Worm (Caenorhabditis elegans) whole organism, L4 larva: ENCODE results near the gene C01G12.7.

Experiments
- D1046.2 ChIP-seq: fragments of 200-800 bp; sonication (Bioruptor generic); IDR thresholded peaks from 2 replicates; pipeline ENCODE4 v1.3.6; 2022; ENCODE audit warnings: missing genetic modification characterization, missing compliant biosample characterization
- F10B5.3 ChIP-seq: sonication (generic microtip); optimal IDR thresholded peaks from 2 replicates; lab custom pipeline; 2016; ENCODE audit warnings: mild to moderate bottlenecking, missing genetic modification characterization, missing compliant biosample characterization
- F26F4.8 ChIP-seq: fragments of 200-800 bp; sonication (Bioruptor generic); conservative IDR thresholded peaks from 2 replicates; pipeline ENCODE4 v1.3.6; 2022; ENCODE audit warnings: missing genetic modification characterization, missing compliant biosample characterization
- F37D6.2 ChIP-seq: sonication (generic microtip); optimal IDR thresholded peaks from 2 replicates; lab custom pipeline; 2016; ENCODE audit warnings: mild to moderate bottlenecking, missing genetic modification characterization, missing compliant biosample characterization
- F49E8.2 ChIP-seq: sonication (generic microtip); optimal IDR thresholded peaks from 2 replicates; lab custom pipeline; 2016; ENCODE audit warnings: missing compliant biosample characterization, mild to moderate bottlenecking, missing genetic modification characterization, borderline replicate concordance
- R02D3.7 ChIP-seq: fragments of 150-350 bp; sonication (generic microtip); optimal IDR thresholded peaks from 3 replicates; lab custom pipeline; 2014; ENCODE audit warnings: missing biosample characterization, missing genetic modification characterization
- Y48G9A.11 ChIP-seq: fragments of 200-800 bp; sonication (Bioruptor generic); IDR thresholded peaks from 2 replicates; pipeline ENCODE4 v1.3.6; 2022; ENCODE audit warnings: missing genetic modification reagents, missing genetic modification characterization, missing compliant biosample characterization
- ZK546.5 ChIP-seq, 2 experiments: sonication (generic microtip); optimal IDR thresholded peaks; 2 replicates each; lab custom pipeline; 2017; ENCODE audit warnings: missing biosample characterization in 2 of 2, missing genetic modification characterization in 2 of 2
- aly-2 ChIP-seq: sonication (generic microtip); optimal IDR thresholded peaks from 2 replicates; lab custom pipeline; 2018; ENCODE audit warnings: missing biosample characterization, missing genetic modification characterization
- ceh-20 ChIP-seq: fragments of 200-800 bp; sonication (Bioruptor generic); IDR thresholded peaks from 2 replicates; pipeline ENCODE4 v1.3.6; 2022; ENCODE audit warnings: missing genetic modification reagents, missing genetic modification characterization, missing compliant biosample characterization
- ceh-28 ChIP-seq: fragments of 150-350 bp; optimal IDR thresholded peaks from 2 replicates; lab custom pipeline; 2014; ENCODE audit warnings: missing biosample characterization, missing genetic modification reagents, missing genetic modification characterization
- ceh-32 ChIP-seq: sonication (generic microtip); optimal IDR thresholded peaks from 2 replicates; lab custom pipeline; 2016; ENCODE audit warnings: mild to moderate bottlenecking, missing genetic modification characterization, missing compliant biosample characterization; ENCODE audit not compliant: poor library complexity
- ceh-44 ChIP-seq: fragments of 200-800 bp; sonication (Bioruptor generic); IDR thresholded peaks from 2 replicates; pipeline ENCODE4 v1.3.6; 2022; ENCODE audit warnings: missing genetic modification reagents, missing genetic modification characterization, missing compliant biosample characterization
- ceh-62 ChIP-seq: sonication (generic microtip); optimal IDR thresholded peaks from 2 replicates; lab custom pipeline; 2017; ENCODE audit warnings: missing biosample characterization, missing genetic modification characterization
- cey-2 ChIP-seq: sonication (generic microtip); optimal IDR thresholded peaks from 3 replicates; lab custom pipeline; 2017; ENCODE audit warnings: missing genetic modification characterization, mild to moderate bottlenecking, missing compliant biosample characterization, antibody characterized with exemption, borderline replicate concordance; ENCODE audit not compliant: insufficient read depth
- ctbp-1 ChIP-seq: fragments of 200-800 bp; sonication (Bioruptor generic); IDR thresholded peaks from 2 replicates; pipeline ENCODE4 v1.3.6; 2022; ENCODE audit warnings: missing genetic modification reagents, missing genetic modification characterization, missing compliant biosample characterization
- daf-16 ChIP-seq, 3 experiments: sonication (generic microtip); optimal IDR thresholded peaks; 2 replicates each; lab custom pipeline; 2016 to 2017; ENCODE audit warnings: missing genetic modification characterization in 3 of 3, missing genetic modification reagents in 3 of 3, mild to moderate bottlenecking in 2 of 3, missing compliant biosample characterization in 2 of 3, missing biosample characterization in 1 of 3, moderate library complexity in 1 of 3
- daf-8 ChIP-seq: fragments of 200-800 bp; sonication (Bioruptor generic); IDR thresholded peaks from 2 replicates; pipeline ENCODE4 v1.3.6; 2022; ENCODE audit warnings: missing genetic modification characterization, missing compliant biosample characterization
- dpl-1 ChIP-seq: fragments of 150-350 bp; optimal IDR thresholded peaks from 2 replicates; lab custom pipeline; 2014; ENCODE audit warnings: missing biosample characterization, missing genetic modification reagents, missing genetic modification characterization
- duxl-1 ChIP-seq: sonication (generic microtip); optimal IDR thresholded peaks from 2 replicates; lab custom pipeline; 2016; ENCODE audit warnings: mild to moderate bottlenecking, missing genetic modification characterization, moderate library complexity, missing compliant biosample characterization; ENCODE audit not compliant: poor library complexity
- dve-1 ChIP-seq: sonication (generic microtip); optimal IDR thresholded peaks from 2 replicates; lab custom pipeline; 2017; ENCODE audit warnings: antibody characterized with exemption, mild to moderate bottlenecking, missing genetic modification characterization, missing compliant biosample characterization; ENCODE audit not compliant: insufficient read depth
- egl-43 ChIP-seq: fragments of 200-800 bp; sonication (Bioruptor generic); IDR thresholded peaks from 2 replicates; pipeline ENCODE4 v1.3.6; 2022; ENCODE audit warnings: missing genetic modification reagents, missing genetic modification characterization, missing compliant biosample characterization
- fos-1 ChIP-seq: fragments of 150-350 bp; optimal IDR thresholded peaks from 2 replicates; lab custom pipeline; 2014; ENCODE audit warnings: missing biosample characterization, missing genetic modification characterization
- hif-1 ChIP-seq, 2 experiments: sonication (generic microtip); optimal IDR thresholded peaks; 2 replicates each; lab custom pipeline; 2016 to 2017; ENCODE audit warnings: missing compliant biosample characterization in 2 of 2, missing genetic modification characterization in 2 of 2, missing genetic modification reagents in 2 of 2, missing genotype in 2 of 2, mild to moderate bottlenecking in 1 of 2
- hlh-11 ChIP-seq: fragments of 200-800 bp; sonication (Bioruptor generic); optimal IDR thresholded peaks from 2 replicates; lab custom pipeline; 2018; ENCODE audit warnings: mild to moderate bottlenecking, missing genetic modification characterization, missing compliant biosample characterization
- jun-1 ChIP-seq: fragments of 150-350 bp; optimal IDR thresholded peaks from 2 replicates; lab custom pipeline; 2014; ENCODE audit warnings: missing biosample characterization, missing genetic modification reagents, missing genetic modification characterization
- lin-15B ChIP-seq: fragments of 150-350 bp; sonication (generic microtip); optimal IDR thresholded peaks from 3 replicates; lab custom pipeline; 2014; ENCODE audit warnings: missing biosample characterization, missing genetic modification characterization
- lin-39 ChIP-seq: fragments of 150-350 bp; optimal IDR thresholded peaks from 2 replicates; lab custom pipeline; 2014; ENCODE audit warnings: missing biosample characterization, missing genetic modification reagents, missing genetic modification characterization
- lsy-2 ChIP-seq, 2 experiments: fragments of 150-350 bp in 1 of 2; sonication (generic microtip) in 1 of 2; optimal IDR thresholded peaks; 2 replicates each; lab custom pipeline; 2014 to 2017; ENCODE audit warnings: missing biosample characterization in 2 of 2, missing genetic modification characterization in 2 of 2
- mep-1 ChIP-seq: fragments of 150-350 bp; sonication (generic microtip); optimal IDR thresholded peaks from 3 replicates; lab custom pipeline; 2014; ENCODE audit warnings: missing biosample characterization, missing genetic modification characterization
- mes-2 ChIP-seq: sonication (generic microtip); optimal IDR thresholded peaks from 2 replicates; lab custom pipeline; 2016; ENCODE audit warnings: missing genotype, mild to moderate bottlenecking, missing genetic modification characterization, missing compliant biosample characterization; ENCODE audit not compliant: poor library complexity, severe bottlenecking
- mxl-2 ChIP-seq: fragments of 200-800 bp; sonication (Bioruptor generic); conservative IDR thresholded peaks from 2 replicates; pipeline ENCODE4 v1.3.6; 2022; ENCODE audit warnings: missing genetic modification reagents, missing genetic modification characterization, missing compliant biosample characterization
- nhr-10 ChIP-seq: fragments of 150-350 bp; optimal IDR thresholded peaks from 2 replicates; lab custom pipeline; 2014; ENCODE audit warnings: missing biosample characterization, missing genetic modification characterization
- nhr-11 ChIP-seq: fragments of 150-350 bp; optimal IDR thresholded peaks from 2 replicates; lab custom pipeline; 2014; ENCODE audit warnings: missing biosample characterization, missing genetic modification characterization
- nhr-237 ChIP-seq: sonication (generic microtip); optimal IDR thresholded peaks from 2 replicates; lab custom pipeline; 2017; ENCODE audit warnings: missing biosample characterization, missing genetic modification characterization
- nhr-28 ChIP-seq: fragments of 150-350 bp; optimal IDR thresholded peaks from 2 replicates; lab custom pipeline; 2014; ENCODE audit warnings: missing biosample characterization, missing genetic modification characterization
- nhr-48 ChIP-seq: sonication (generic microtip); optimal IDR thresholded peaks from 2 replicates; lab custom pipeline; 2016; ENCODE audit warnings: mild to moderate bottlenecking, missing genetic modification characterization, missing compliant biosample characterization
- nhr-6 ChIP-seq: fragments of 150-350 bp; optimal IDR thresholded peaks from 2 replicates; lab custom pipeline; 2014; ENCODE audit warnings: missing biosample characterization, missing genetic modification characterization
- nhr-76 ChIP-seq: fragments of 150-350 bp; optimal IDR thresholded peaks from 2 replicates; lab custom pipeline; 2014; ENCODE audit warnings: missing biosample characterization, missing genetic modification characterization
- rbr-2 ChIP-seq: sonication (generic microtip); optimal IDR thresholded peaks from 2 replicates; lab custom pipeline; 2016; ENCODE audit warnings: missing genotype, missing genetic modification characterization, missing compliant biosample characterization
- saeg-2 ChIP-seq: fragments of 200-800 bp; sonication (Bioruptor generic); IDR thresholded peaks from 2 replicates; pipeline ENCODE4 v1.3.6; 2022; ENCODE audit warnings: missing genetic modification reagents, missing genetic modification characterization, missing compliant biosample characterization
- sdz-12 ChIP-seq: fragments of 200-800 bp; sonication (Bioruptor generic); optimal IDR thresholded peaks from 2 replicates; lab custom pipeline; 2018; ENCODE audit warnings: mild to moderate bottlenecking, missing genetic modification characterization, missing compliant biosample characterization
- set-16 ChIP-seq: fragments of 200-800 bp; sonication (Bioruptor generic); IDR thresholded peaks from 2 replicates; pipeline ENCODE4 v1.3.6; 2022; ENCODE audit warnings: missing genetic modification reagents, missing genetic modification characterization, missing compliant biosample characterization
- spr-1 ChIP-seq: sonication (generic microtip); optimal IDR thresholded peaks from 2 replicates; lab custom pipeline; 2016; ENCODE audit warnings: mild to moderate bottlenecking, missing genetic modification characterization, missing compliant biosample characterization
- spr-3 ChIP-seq: fragments of 200-800 bp; sonication (Bioruptor generic); optimal IDR thresholded peaks from 2 replicates; lab custom pipeline; 2018; ENCODE audit warnings: mild to moderate bottlenecking, missing genetic modification characterization, missing compliant biosample characterization
- tag-97 ChIP-seq: fragments of 200-800 bp; sonication (Bioruptor generic); IDR thresholded peaks from 2 replicates; pipeline ENCODE4 v1.3.6; 2022; ENCODE audit warnings: missing genetic modification characterization, missing compliant biosample characterization
- vab-7 ChIP-seq: fragments of 200-800 bp; sonication (Bioruptor generic); IDR thresholded peaks from 2 replicates; pipeline ENCODE4 v1.3.6; 2022; ENCODE audit warnings: missing genetic modification reagents, missing genetic modification characterization, missing compliant biosample characterization
- zag-1 ChIP-seq: fragments of 150-350 bp; optimal IDR thresholded peaks from 2 replicates; lab custom pipeline; 2014; ENCODE audit warnings: missing biosample characterization, missing genetic modification characterization
- zfp-2 ChIP-seq: sonication (generic microtip); optimal IDR thresholded peaks from 2 replicates; lab custom pipeline; 2016; ENCODE audit warnings: mild to moderate bottlenecking, missing genetic modification characterization, missing compliant biosample characterization
- zip-2 ChIP-seq: fragments of 150-350 bp; optimal IDR thresholded peaks from 2 replicates; lab custom pipeline; 2014; ENCODE audit warnings: missing biosample characterization, missing genetic modification characterization

C01G12.7 gene

DNA sequence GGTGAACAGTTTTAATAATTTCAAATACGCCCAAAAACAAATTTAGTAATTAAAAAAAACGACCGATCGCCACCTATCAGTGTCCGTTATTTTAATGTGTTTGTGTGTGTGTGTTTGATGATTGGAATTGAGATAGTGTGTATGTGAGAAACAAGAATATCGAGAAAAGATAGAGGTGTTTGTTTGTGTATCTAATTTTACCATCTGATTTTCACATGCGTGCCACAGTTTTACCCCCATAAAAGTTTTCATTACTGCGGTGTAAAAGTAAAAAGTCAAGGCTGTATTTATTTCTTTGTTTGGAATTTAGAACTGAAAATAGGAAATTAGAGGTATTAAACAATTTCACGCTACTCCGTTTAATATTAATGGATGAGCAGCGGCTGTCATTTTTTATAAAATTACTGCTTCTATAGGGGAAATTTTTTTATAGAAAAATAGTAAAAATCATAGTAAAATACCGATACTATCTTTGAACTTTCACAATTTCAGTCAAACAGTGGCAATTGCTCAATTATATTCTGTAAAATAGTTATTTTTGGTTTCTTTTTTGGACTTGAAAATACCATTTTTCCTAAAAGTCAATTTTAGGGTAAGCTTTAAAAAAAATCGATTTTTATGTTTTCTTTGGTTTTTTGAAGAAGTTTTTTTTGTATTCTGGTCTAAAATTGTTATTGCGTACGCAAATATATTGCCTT, 8.4 kb upstream of the C01G12.7 start (continued):
- TF ChIP-seq cey-2 (no peak), ceh-62 (tag; lab: Kevin White, UChicago) (no peak), zip-2 (tag; lab: Kevin White, UChicago) (no peak), nhr-10 (no peak), hif-1 (tag; optimal IDR thresholded peaks at IDR 0.05; lab: Kevin White, UChicago) (peak in 1 of 2 experiments; percentile 28), set-16 (no peak), sdz-12 (no peak), aly-2 (tag; lab: Kevin White, UChicago) (no peak), spr-1 (tag; lab: Kevin White, UChicago) (no peak), zag-1 (tag; lab: Kevin White, UChicago) (no peak), hlh-11 (tag; lab: Kevin White, UChicago) (peak; percentile 34), Y48G9A.11 (GFP tag; lab: Robert Waterston, UW) (no peak), lin-39 (tag; lab: Kevin White, UChicago) (no peak), mes-2 (peak; percentile 22), F10B5.3 (tag; lab: Kevin White, UChicago) (no peak), D1046.2 (no peak), duxl-1 (tag; lab: Kevin White, UChicago) (no peak), zfp-2 (no peak), ceh-44 (GFP tag; lab: Robert Waterston, UW) (no peak), F37D6.2 (tag; lab: Kevin White, UChicago) (no peak), ZK546.5 (tag; optimal IDR thresholded peaks at IDR 0.05; lab: Kevin White, UChicago) (no peak), lsy-2 (tag; optimal IDR thresholded peaks at IDR 0.05; lab: Kevin White, UChicago) (peak in 1 of 2 experiments; percentile 33), saeg-2 (0 out of 2 replicates have a peak, but pooled peaks have one; percentile 57), F26F4.8 (no peak), egl-43 (GFP tag; lab: Robert Waterston, UW) (no peak), daf-8 (GFP tag; lab: Robert Waterston, UW) (no peak), nhr-76 (tag; lab: Kevin White, UChicago) (no peak), ceh-32 (tag; lab: Kevin White, UChicago) (no peak), ctbp-1 (GFP tag; lab: Robert Waterston, UW) (no peak), nhr-6 (peak; percentile 1), lin-15B (tag; lab: Kevin White, UChicago) (no peak), ceh-28 (no peak), vab-7 (GFP tag; lab: Robert Waterston, UW) (no peak), rbr-2 (tag; lab: Kevin White, UChicago) (no peak), jun-1 (tag; lab: Kevin White, UChicago) (no peak), nhr-28 (tag; lab: Kevin White, UChicago) (peak; percentile 85), F49E8.2 (tag; lab: Kevin White, UChicago) (no peak), nhr-48 (tag; lab: Kevin White, UChicago) (no peak), spr-3 (GFP tag; lab: Kevin White, UChicago) (no peak), dve-1 (peak; percentile 15), nhr-237 (tag; lab: Kevin White, UChicago) (no peak), R02D3.7 (tag; lab: Kevin White, UChicago) (no peak), mxl-2 (no peak), ceh-20 (GFP tag; lab: Robert Waterston, UW) (no peak; the same call in 1 of the 2 replicates), dpl-1 (GFP tag; lab: Kevin White, UChicago) (no peak), nhr-11 (no peak), daf-16 (GFP tag; optimal IDR thresholded peaks at IDR 0.05; lab: Kevin White, UChicago) (no peak), daf-16 (tag; optimal IDR thresholded peaks at IDR 0.05; lab: Kevin White, UChicago) (peak; percentile 71), tag-97 (GFP tag; lab: Robert Waterston, UW) (no peak), fos-1 (no peak), mep-1 (tag; lab: Kevin White, UChicago) (peak; percentile 14)
